Fruit fly (Drosophila melanogaster): ENCODE measurements around the gene TyrRS.

The TyrRS gene

DNA sequence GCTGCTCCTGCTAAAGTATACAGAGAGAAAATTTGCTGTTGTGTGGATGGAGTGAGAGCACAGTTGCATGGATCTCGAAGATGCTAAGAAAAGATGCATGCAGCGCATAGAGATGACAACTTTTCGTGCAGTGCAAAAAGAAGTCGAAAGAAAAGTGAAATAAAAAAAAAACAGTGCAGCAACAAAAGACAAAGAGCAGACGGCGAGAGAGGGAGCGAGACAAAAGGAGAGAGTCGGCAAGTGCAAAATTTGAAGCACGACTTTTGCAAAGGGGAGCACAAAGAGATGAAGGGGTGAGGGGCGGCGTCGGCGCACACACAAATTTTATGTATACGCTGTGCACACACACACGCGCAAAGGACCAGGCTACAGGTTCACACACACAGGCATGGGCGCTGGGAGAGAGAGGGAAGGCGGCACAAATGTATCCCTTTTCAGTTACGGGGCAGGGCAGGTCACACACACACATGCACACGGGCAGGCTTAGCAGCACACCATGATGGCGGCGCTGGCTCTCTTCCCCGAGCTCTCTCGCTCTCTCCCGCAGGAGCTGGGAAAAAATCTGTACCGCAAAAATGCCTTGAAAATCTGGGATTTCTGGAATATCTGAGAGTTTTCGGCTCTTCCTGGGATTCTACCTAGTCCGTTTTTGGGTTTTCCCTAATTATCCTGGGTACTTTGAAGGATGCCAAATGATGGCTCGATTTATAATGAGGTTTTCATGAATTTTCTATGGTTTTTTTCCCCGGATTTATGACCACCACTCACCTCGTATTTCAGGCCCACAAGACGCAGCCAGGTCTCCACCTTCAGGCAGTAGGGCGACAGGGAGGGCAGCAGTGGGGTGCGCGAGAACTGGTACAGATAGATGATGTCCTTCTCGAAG is 8.6 kb downstream of the TyrRS start:
- TF ChIP-seq CG1621 (tag; optimal IDR thresholded peaks at IDR 0.05) (peak; percentile 83), CG6854 (GFP tag; optimal IDR thresholded peaks at IDR 0.05) (peak; percentile 59), CG6808 (GFP tag; optimal IDR thresholded peaks at IDR 0.05) (peak; percentile 90), Ets96B (tag; optimal IDR thresholded peaks at IDR 0.05) (peak; percentile 83), Sox14 (GFP tag; optimal IDR thresholded peaks at IDR 0.05) (peak; percentile 97), CG6163 (GFP tag; IDR thresholded peaks at IDR 0.05) (peak; percentile 87), OdsH (GFP tag; optimal IDR thresholded peaks at IDR 0.05) (peak; percentile 80), CG10669 (GFP tag; optimal IDR thresholded peaks at IDR 0.05) (peak; percentile 88), ss (GFP tag; optimal IDR thresholded peaks at IDR 0.05) (peak; percentile 86 to 88), vri (GFP tag; optimal IDR thresholded peaks at IDR 0.05) (peak; percentile 82), fd85E (GFP tag; optimal IDR thresholded peaks at IDR 0.05) (peak; percentile 47), CG10631 (GFP tag; optimal IDR thresholded peaks at IDR 0.05) (peak; percentile 85), topi (GFP tag; optimal IDR thresholded peaks at IDR 0.05) (peak; percentile 84), Eip75B (GFP tag; optimal IDR thresholded peaks at IDR 0.05) (peak; percentile 84), esn (GFP tag; optimal IDR thresholded peaks at IDR 0.05) (peak; percentile 91), Met (GFP tag; optimal IDR thresholded peaks at IDR 0.05) (peak; percentile 89), CG8632 (GFP tag; optimal IDR thresholded peaks at IDR 0.05) (peak; percentile 82), pdm3 (GFP tag; optimal IDR thresholded peaks at IDR 0.05) (peak; percentile 89), dac (GFP tag; optimal IDR thresholded peaks at IDR 0.05) (peak; percentile 87), eg (GFP tag; IDR thresholded peaks at IDR 0.05) (peak; percentile 73), CG8119 (GFP tag; IDR thresholded peaks at IDR 0.05) (peak; percentile 81), achi (GFP tag; optimal IDR thresholded peaks at IDR 0.05) (peak; percentile 85), lz (GFP tag; optimal IDR thresholded peaks at IDR 0.05) (peak; percentile 85), fkh (GFP tag; optimal IDR thresholded peaks at IDR 0.05) (no peak), Eip93F (GFP tag; optimal IDR thresholded peaks at IDR 0.05) (peak; percentile 65), svp (GFP tag) (peak; percentile 94), CG4318 (GFP tag; optimal IDR thresholded peaks at IDR 0.05) (no peak), Smox (GFP tag; optimal IDR thresholded peaks at IDR 0.05) (peak; percentile 84), CG32006 (GFP tag; optimal IDR thresholded peaks at IDR 0.05) (peak; percentile 89), Hr39 (GFP tag; optimal IDR thresholded peaks at IDR 0.05) (peak; percentile 92), Blimp-1 (GFP tag; optimal IDR thresholded peaks at IDR 0.05) (peak; percentile 92), CG15336 (GFP tag; IDR thresholded peaks at IDR 0.05) (peak; percentile 70), CG11762 (GFP tag; optimal IDR thresholded peaks at IDR 0.05; ENCODE audit: insufficient read depth) (peak; percentile 46), Lpt (GFP tag; optimal IDR thresholded peaks at IDR 0.05) (peak; percentile 85), CG3919 (GFP tag; optimal IDR thresholded peaks at IDR 0.05) (peak; percentile 87), Hr38 (GFP tag; optimal IDR thresholded peaks at IDR 0.05) (no peak), Sox15 (GFP tag; optimal IDR thresholded peaks at IDR 0.05) (peak; percentile 70), acj6 (GFP tag; optimal IDR thresholded peaks at IDR 0.05) (peak; percentile 87), CG6792 (GFP tag; optimal IDR thresholded peaks at IDR 0.05) (peak; percentile 78), cyc (GFP tag; optimal IDR thresholded peaks at IDR 0.05) (peak; percentile 90), CG11902 (GFP tag; optimal IDR thresholded peaks at IDR 0.05) (peak; percentile 69), CG6276 (GFP tag; optimal IDR thresholded peaks at IDR 0.05) (peak; percentile 71), CG7368 (GFP tag; optimal IDR thresholded peaks at IDR 0.05) (peak; percentile 84), CG16779 (tag; optimal IDR thresholded peaks at IDR 0.05) (peak; percentile 76), CG31627 (GFP tag; optimal IDR thresholded peaks at IDR 0.05) (peak; percentile 91), CG3032 (tag; optimal IDR thresholded peaks at IDR 0.05) (peak; percentile 73), CG9139 (GFP tag; optimal IDR thresholded peaks at IDR 0.05) (peak; percentile 69), salr (GFP tag; optimal IDR thresholded peaks at IDR 0.05) (peak; percentile 78 to 79), Sox102F (GFP tag; optimal IDR thresholded peaks at IDR 0.05) (peak; percentile 90), CG11294 (GFP tag; IDR thresholded peaks at IDR 0.05) (0 out of 2 replicates have a peak, but pooled peaks have one; percentile 51)
